Worm (Caenorhabditis elegans) whole organism, late embryonic: Measurements from ENCODE around the gene gars-1.

Source experiments
- ama-1 ChIP-seq: fragments of 150-350 bp; optimal IDR thresholded peaks from 2 replicates; lab custom pipeline; 2014
- fkh-10 ChIP-seq: fragments of 150-350 bp; optimal IDR thresholded peaks from 2 replicates; lab custom pipeline; 2014; ENCODE audit warnings: missing biosample characterization, missing genetic modification reagents, missing genetic modification characterization
- fkh-6 ChIP-seq: sonication (generic microtip); optimal IDR thresholded peaks from 2 replicates; lab custom pipeline; 2016; ENCODE audit warnings: missing genetic modification characterization, missing compliant biosample characterization
- nhr-11 ChIP-seq: fragments of 150-350 bp; optimal IDR thresholded peaks from 2 replicates; lab custom pipeline; 2014; ENCODE audit warnings: missing biosample characterization, missing genetic modification characterization
- pha-4 ChIP-seq: fragments of 150-350 bp; optimal IDR thresholded peaks from 2 replicates; lab custom pipeline; 2018; ENCODE audit warnings: missing biosample characterization, missing genetic modification reagents, missing genetic modification characterization
- sox-2 ChIP-seq: fragments of 200-800 bp; sonication (Bioruptor generic); IDR thresholded peaks from 2 replicates; pipeline ENCODE4 v1.3.6; 2022; ENCODE audit warnings: missing genetic modification reagents, missing genetic modification characterization, missing compliant biosample characterization
- unc-42 ChIP-seq: sonication (generic microtip); optimal IDR thresholded peaks from 2 replicates; lab custom pipeline; 2016; ENCODE audit warnings: missing genotype, missing genetic modification characterization, missing compliant biosample characterization

DNA sequence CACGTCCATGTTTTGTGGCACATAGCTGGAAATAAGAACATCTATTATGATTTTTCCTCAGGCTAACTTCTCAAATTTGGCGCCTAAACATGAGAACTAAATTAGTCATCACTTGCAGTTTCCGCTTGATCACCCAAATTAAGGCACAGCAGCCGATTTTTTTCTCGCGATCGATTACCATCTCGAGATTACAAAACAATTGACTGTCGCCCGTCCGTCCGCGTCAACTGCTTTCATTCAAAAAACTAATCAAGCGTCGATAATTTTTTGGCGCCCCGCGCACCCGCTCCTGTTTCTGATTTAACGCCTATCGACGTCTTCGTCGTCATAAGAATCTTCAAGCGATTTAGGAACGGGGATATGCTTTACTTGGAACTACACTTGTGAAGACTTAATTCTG, 25.7 kb downstream of the gars-1 start:
- TF ChIP-seq nhr-11, result no peak
- TF ChIP-seq sox-2, result no peak
- TF ChIP-seq fkh-6 (tag; lab: Kevin White, UChicago), result no peak
- TF ChIP-seq unc-42, result no peak
- TF ChIP-seq fkh-10 (GFP tag; lab: Kevin White, UChicago), result no peak
- no peak for TF ChIP-seq pha-4 (tag; lab: Kevin White, UChicago)
- no peak for TF ChIP-seq ama-1 (lab: Kevin White, UChicago)
